Fruit fly (Drosophila melanogaster) whole organism, embryonic: ENCODE data around the gene nkt.

Experiments used
- Bdp1 ChIP-seq: fragments of 200-800 bp; sonication (Bioruptor generic); optimal IDR thresholded peaks from 3 replicates; lab custom pipeline; 2016; ENCODE audit warnings: missing biosample characterization, missing genetic modification characterization
- Bgb ChIP-seq: fragments of 200-800 bp; sonication (Bioruptor generic); IDR thresholded peaks from 2 replicates; pipeline ENCODE4 v1.3.6; 2022; ENCODE audit warnings: missing biosample characterization, missing genetic modification characterization; ENCODE audit not compliant: partially characterized antibody
- CG10147 ChIP-seq: fragments of 200-800 bp; sonication (Bioruptor generic); optimal IDR thresholded peaks from 2 replicates; lab custom pipeline; 2019; ENCODE audit warnings: missing biosample characterization, mild to moderate bottlenecking, missing genetic modification characterization, moderate library complexity
- CG1024 ChIP-seq: fragments of 200-800 bp; sonication (Bioruptor generic); IDR thresholded peaks from 2 replicates; pipeline ENCODE4 v1.3.6; 2022; ENCODE audit warnings: missing biosample characterization, missing genetic modification characterization
- CG10267 ChIP-seq: fragments of 200-800 bp; sonication (Bioruptor generic); optimal IDR thresholded peaks from 2 replicates; lab custom pipeline; 2018; ENCODE audit warnings: missing biosample characterization, mild to moderate bottlenecking, missing genetic modification characterization, moderate library complexity
- CG14050 ChIP-seq: fragments of 200-800 bp; sonication (Bioruptor generic); IDR thresholded peaks from 3 replicates; pipeline ENCODE4 v1.3.6; 2022; ENCODE audit warnings: missing biosample characterization, missing genetic modification characterization
- CG14860 ChIP-seq: fragments of 200-800 bp; sonication (Bioruptor generic); IDR thresholded peaks from 3 replicates; pipeline ENCODE4 v1.3.6; 2022; ENCODE audit warnings: missing biosample characterization, missing genetic modification characterization; ENCODE audit not compliant: partially characterized antibody
- CG15601 ChIP-seq: fragments of 200-800 bp; sonication (Bioruptor generic); optimal IDR thresholded peaks from 3 replicates; lab custom pipeline; 2019; ENCODE audit warnings: missing biosample characterization, mild to moderate bottlenecking, missing genetic modification characterization, moderate library complexity
- CG15696 ChIP-seq: fragments of 200-800 bp; sonication (Bioruptor generic); optimal IDR thresholded peaks from 2 replicates; lab custom pipeline; 2019; ENCODE audit warnings: missing biosample characterization, mild to moderate bottlenecking, missing genetic modification characterization, moderate library complexity
- CG16779 ChIP-seq: fragments of 200-800 bp; sonication (Bioruptor generic); IDR thresholded peaks from 2 replicates; pipeline ENCODE4 v1.3.6; 2022; ENCODE audit warnings: missing biosample characterization, missing genetic modification characterization
- CG2199 ChIP-seq: fragments of 200-800 bp; sonication (Bioruptor generic); IDR thresholded peaks from 3 replicates; pipeline ENCODE4 v1.3.6; 2022; ENCODE audit warnings: missing biosample characterization, missing genetic modification characterization
- CG2875 ChIP-seq: fragments of 200-800 bp; sonication (Bioruptor generic); optimal IDR thresholded peaks from 2 replicates; lab custom pipeline; 2017; ENCODE audit warnings: missing biosample characterization, mild to moderate bottlenecking, missing genetic modification characterization, missing genetic modification reagents
- CG3065 ChIP-seq: fragments of 200-800 bp; sonication (Bioruptor generic); optimal IDR thresholded peaks from 2 replicates; lab custom pipeline; 2016; ENCODE audit warnings: missing biosample characterization, missing genetic modification characterization
- CG33213 ChIP-seq: fragments of 200-800 bp; sonication (Bioruptor generic); optimal IDR thresholded peaks from 3 replicates; lab custom pipeline; 2016; ENCODE audit warnings: missing biosample characterization, missing genetic modification characterization
- CG34224 ChIP-seq: fragments of 200-800 bp; sonication (Bioruptor generic); IDR thresholded peaks from 3 replicates; pipeline ENCODE4 v1.3.6; 2022; ENCODE audit warnings: missing biosample characterization, missing genetic modification characterization; ENCODE audit not compliant: partially characterized antibody
- CG3847 ChIP-seq: fragments of 200-800 bp; sonication (Bioruptor generic); IDR thresholded peaks from 2 replicates; pipeline ENCODE4 v1.3.6; 2022; ENCODE audit warnings: missing biosample characterization, missing genetic modification characterization
- CG4707 ChIP-seq: fragments of 200-800 bp; sonication (Bioruptor generic); optimal IDR thresholded peaks from 2 replicates; lab custom pipeline; 2018; ENCODE audit warnings: missing biosample characterization, mild to moderate bottlenecking, missing genetic modification characterization, moderate library complexity
- CG5245 ChIP-seq: fragments of 200-800 bp; sonication (Bioruptor generic); optimal IDR thresholded peaks from 3 replicates; lab custom pipeline; 2016; ENCODE audit warnings: missing biosample characterization, missing genetic modification characterization
- CG7745 ChIP-seq: fragments of 200-800 bp; sonication (Bioruptor generic); optimal IDR thresholded peaks from 2 replicates; lab custom pipeline; 2018; ENCODE audit warnings: missing biosample characterization, mild to moderate bottlenecking, missing genetic modification characterization, moderate library complexity
- CG8281 ChIP-seq: fragments of 200-800 bp; sonication (Bioruptor generic); optimal IDR thresholded peaks from 2 replicates; lab custom pipeline; 2018; ENCODE audit warnings: missing biosample characterization, mild to moderate bottlenecking, missing genetic modification characterization, moderate library complexity
- CTCF ChIP-seq: fragments of 200-800 bp; sonication (Bioruptor generic); optimal IDR thresholded peaks from 2 replicates; lab custom pipeline; 2017; ENCODE audit warnings: missing biosample characterization, mild to moderate bottlenecking, missing genetic modification characterization, moderate library complexity
- Ets65A ChIP-seq: fragments of 200-800 bp; sonication (Bioruptor generic); peaks from one replicate; lab custom pipeline; 2016; ENCODE audit warnings: missing biosample characterization, missing genetic modification characterization
- Gug ChIP-seq: fragments of 200-800 bp; sonication (Bioruptor generic); IDR thresholded peaks from 4 replicates; pipeline ENCODE4 v1.3.6; 2022; ENCODE audit warnings: missing biosample characterization, missing genetic modification characterization
- Med ChIP-seq: fragments of 200-800 bp; sonication (Bioruptor generic); peaks from one replicate; lab custom pipeline; 2016; ENCODE audit warnings: missing biosample characterization, missing genetic modification characterization, mild to moderate bottlenecking, inconsistent platforms, moderate library complexity
- Nf-YA ChIP-seq: fragments of 200-800 bp; sonication (Bioruptor generic); IDR thresholded peaks from 2 replicates; pipeline ENCODE4 v1.3.6; 2022; ENCODE audit warnings: missing biosample characterization, missing genetic modification characterization
- Oli ChIP-seq: fragments of 200-800 bp; sonication (Bioruptor generic); optimal IDR thresholded peaks from 2 replicates; lab custom pipeline; 2018; ENCODE audit warnings: missing biosample characterization, mild to moderate bottlenecking, missing genetic modification characterization, moderate library complexity
- Pdp1 ChIP-seq, 2 experiments: fragments of 200-800 bp; sonication (Bioruptor generic); optimal IDR thresholded peaks; 3 replicates each; lab custom pipeline; 2016; ENCODE audit warnings: missing biosample characterization in 2 of 2, missing genetic modification characterization in 2 of 2, mild to moderate bottlenecking in 1 of 2, moderate library complexity in 1 of 2
- Spps ChIP-seq: fragments of 200-800 bp; sonication (Bioruptor generic); optimal IDR thresholded peaks from 2 replicates; lab custom pipeline; 2018; ENCODE audit warnings: missing biosample characterization, mild to moderate bottlenecking, missing genetic modification characterization
- Xbp1 ChIP-seq: fragments of 200-800 bp; sonication (Bioruptor generic); optimal IDR thresholded peaks from 3 replicates; lab custom pipeline; 2016; ENCODE audit warnings: missing biosample characterization, mild to moderate bottlenecking, missing genetic modification characterization
- amos ChIP-seq: fragments of 200-800 bp; sonication (Bioruptor generic); IDR thresholded peaks from 2 replicates; pipeline ENCODE4 v1.3.6; 2022; ENCODE audit warnings: missing biosample characterization, missing genetic modification characterization; ENCODE audit not compliant: partially characterized antibody
- ap ChIP-seq: fragments of 200-800 bp; sonication (Bioruptor generic); IDR thresholded peaks from 2 replicates; pipeline ENCODE4 v1.3.6; 2022; ENCODE audit warnings: missing biosample characterization, missing genetic modification characterization
- bigmax ChIP-seq: fragments of 200-800 bp; sonication (Bioruptor generic); optimal IDR thresholded peaks from 2 replicates; lab custom pipeline; 2018; ENCODE audit warnings: missing biosample characterization, mild to moderate bottlenecking, missing genetic modification characterization
- da ChIP-seq: fragments of 200-800 bp; sonication (Bioruptor generic); optimal IDR thresholded peaks from 2 replicates; lab custom pipeline; 2016; ENCODE audit warnings: missing biosample characterization, missing genetic modification characterization
- dysf ChIP-seq: fragments of 200-800 bp; sonication (Bioruptor generic); IDR thresholded peaks from 3 replicates; pipeline ENCODE4 v1.3.6; 2022; ENCODE audit warnings: missing biosample characterization, missing genetic modification characterization
- hkb ChIP-seq, 2 experiments: fragments of 200-800 bp in 1 of 2; fragments of >200 bp in 1 of 2; sonication (Bioruptor generic) in 1 of 2; IDR thresholded peaks in 1 of 2; optimal IDR thresholded peaks in 1 of 2; 2 replicates each; pipeline versions ENCODE4 v1.3.6 to Lab custom; 2017 to 2022; ENCODE audit warnings: missing biosample characterization in 1 of 2, missing genetic modification characterization in 1 of 2
- hth ChIP-seq: fragments of >200 bp; optimal IDR thresholded peaks from 2 replicates; lab custom pipeline; 2017; ENCODE audit warnings: inconsistent platforms
- kay ChIP-seq: fragments of 200-800 bp; sonication (Bioruptor generic); optimal IDR thresholded peaks from 2 replicates; lab custom pipeline; 2016; ENCODE audit warnings: missing biosample characterization, missing genetic modification characterization
- knrl ChIP-seq: fragments of 200-800 bp; sonication (Bioruptor generic); IDR thresholded peaks from 3 replicates; pipeline ENCODE4 v1.3.6; 2022; ENCODE audit warnings: missing biosample characterization, missing genetic modification characterization; ENCODE audit not compliant: partially characterized antibody
- lilli ChIP-seq: fragments of 200-800 bp; sonication (Bioruptor generic); optimal IDR thresholded peaks from 3 replicates; lab custom pipeline; 2016; ENCODE audit warnings: missing biosample characterization, missing genetic modification characterization
- maf-S ChIP-seq: fragments of 200-800 bp; sonication (Bioruptor generic); optimal IDR thresholded peaks from 2 replicates; lab custom pipeline; 2016; ENCODE audit warnings: missing biosample characterization, missing genetic modification characterization
- nmo ChIP-seq: fragments of 200-800 bp; sonication (Bioruptor generic); optimal IDR thresholded peaks from 2 replicates; lab custom pipeline; 2018; ENCODE audit warnings: missing biosample characterization, mild to moderate bottlenecking, missing genetic modification characterization, moderate library complexity
- otp ChIP-seq: fragments of 200-800 bp; sonication (Bioruptor generic); IDR thresholded peaks from 3 replicates; pipeline ENCODE4, ENCODE4 v1.3.6; 2022; ENCODE audit warnings: missing biosample characterization, missing genetic modification characterization
- pho ChIP-seq: fragments of 200-800 bp; sonication (Bioruptor generic); optimal IDR thresholded peaks from 2 replicates; lab custom pipeline; 2016; ENCODE audit warnings: missing biosample characterization, missing genetic modification characterization
- pita ChIP-seq: fragments of 200-800 bp; sonication (Bioruptor generic); optimal IDR thresholded peaks from 2 replicates; lab custom pipeline; 2017; ENCODE audit warnings: missing biosample characterization, mild to moderate bottlenecking, missing genetic modification characterization
- pnt ChIP-seq: fragments of 200-800 bp; sonication (Bioruptor generic); optimal IDR thresholded peaks from 3 replicates; lab custom pipeline; 2016; ENCODE audit warnings: missing biosample characterization, missing genetic modification characterization
- sens ChIP-seq: fragments of 200-800 bp; sonication (Bioruptor generic); peaks from one replicate; lab custom pipeline; 2016; ENCODE audit warnings: missing biosample characterization, missing genetic modification characterization
- stwl ChIP-seq: fragments of 200-800 bp; sonication (Bioruptor generic); optimal IDR thresholded peaks from 3 replicates; lab custom pipeline; 2018; ENCODE audit warnings: missing biosample characterization, mild to moderate bottlenecking, missing genetic modification characterization, moderate library complexity
- sug ChIP-seq: fragments of 200-800 bp; optimal IDR thresholded peaks from 2 replicates; lab custom pipeline; 2019; ENCODE audit warnings: missing biosample characterization, mild to moderate bottlenecking, missing genetic modification characterization, moderate library complexity
- zen ChIP-seq: fragments of 200-800 bp; sonication (Bioruptor generic); optimal IDR thresholded peaks from 3 replicates; lab custom pipeline; 2018; ENCODE audit warnings: missing biosample characterization, mild to moderate bottlenecking, missing genetic modification characterization, moderate library complexity

The nkt gene

dm6 chr3L:11217893-11218292, 16.7 kb downstream of the nkt start:
- TF ChIP-seq sens (GFP tag; lab: Kevin White, UChicago), result peak; percentile 75
- peak; percentile 45 for TF ChIP-seq Ets65A
- TF ChIP-seq CG4707 (GFP tag; lab: Kevin White, UChicago), result peak; percentile 41
- TF ChIP-seq Med, result peak; percentile 65
- no peak for TF ChIP-seq CG3065
- TF ChIP-seq CG16779, result 0 out of 2 replicates have a peak, but pooled peaks have one; percentile 39
- no peak for TF ChIP-seq dysf

dm6 chr3L:11218892-11219291, 17.7 kb downstream of the nkt start:
- TF ChIP-seq CG33213 (no peak), maf-S (GFP tag; lab: Kevin White, UChicago) (no peak), Spps (tag; lab: Kevin White, UChicago) (no peak), Nf-YA (GFP tag; lab: Robert Waterston, UW) (no peak), CG15601 (tag; lab: Kevin White, UChicago) (no peak), CG5245 (GFP tag; lab: Kevin White, UChicago) (no peak), Pdp1 (GFP tag; optimal IDR thresholded peaks at IDR 0.05; lab: Kevin White, UChicago) (peak in 1 of 2 experiments; percentile 19), CG2875 (GFP tag; lab: Kevin White, UChicago) (no peak)

- TF ChIP-seq Oli, result no peak
- peak; percentile 38 for TF ChIP-seq stwl (tag; lab: Kevin White, UChicago)
- peak; percentile 68 for TF ChIP-seq CTCF
- peak; percentile 42; the same call in 1 of the 3 replicates for TF ChIP-seq CG14860 (GFP tag; lab: Robert Waterston, UW)
- peak; percentile 48 for TF ChIP-seq Bgb
- no peak for TF ChIP-seq CG10147 (GFP tag; lab: Kevin White, UChicago)
- no peak for TF ChIP-seq da (GFP tag; lab: Kevin White, UChicago)
- no peak for TF ChIP-seq pho (GFP tag; lab: Kevin White, UChicago)
- TF ChIP-seq zen, result peak; percentile 25
- no peak for TF ChIP-seq knrl (GFP tag; lab: Robert Waterston, UW)
- peak; percentile 43 for TF ChIP-seq pita (GFP tag; lab: Kevin White, UChicago)
- peak; percentile 100 for TF ChIP-seq CG7745 (tag; lab: Kevin White, UChicago)
- TF ChIP-seq Xbp1 (GFP tag; lab: Kevin White, UChicago), result no peak
- TF ChIP-seq CG34224 (GFP tag; lab: Robert Waterston, UW), result no peak
- no peak for TF ChIP-seq CG10267 (tag; lab: Kevin White, UChicago)
- no peak for TF ChIP-seq CG2199 (GFP tag; lab: Robert Waterston, UW)
- TF ChIP-seq Bdp1 (GFP tag; lab: Kevin White, UChicago), result no peak
- no peak for TF ChIP-seq ap (GFP tag; lab: Robert Waterston, UW)
- no peak for TF ChIP-seq pnt (GFP tag; lab: Kevin White, UChicago)
- no peak for TF ChIP-seq CG14050 (GFP tag; lab: Robert Waterston, UW)
- no peak for TF ChIP-seq lilli
- no peak for TF ChIP-seq nmo (GFP tag; lab: Kevin White, UChicago)
- TF ChIP-seq Gug, result no peak
- TF ChIP-seq CG1024, result no peak
- TF ChIP-seq hth (lab: Kevin White, UChicago), result no peak
- TF ChIP-seq CG8281, result no peak
- no peak for TF ChIP-seq kay
- TF ChIP-seq CG3847 (GFP tag; lab: Robert Waterston, UW), result no peak
- no peak for TF ChIP-seq otp (GFP tag; lab: Robert Waterston, UW)
- no peak for TF ChIP-seq CG15696 (tag; lab: Kevin White, UChicago)
- no peak for TF ChIP-seq bigmax (GFP tag; lab: Kevin White, UChicago)
- no peak for TF ChIP-seq sug (tag; lab: Kevin White, UChicago)
- peak; percentile 50; the same call in 1 of the 2 replicates for TF ChIP-seq amos (GFP tag; lab: Robert Waterston, UW)
- TF ChIP-seq hkb (optimal IDR thresholded peaks at IDR 0.05; lab: Kevin White, UChicago), result no peak
- no peak for TF ChIP-seq hkb (GFP tag; IDR thresholded peaks at IDR 0.05; lab: Robert Waterston, UW)
These were observed 23.5 kb downstream of the nkt start for dm6 chr3L:11224651-11225050.
